Fruit fly (Drosophila melanogaster) whole organism, wandering third instar larva: ENCODE measurements around the gene Wdr37.

Experiments
- CG9705 ChIP-seq: fragments of 200-800 bp; sonication (Bioruptor generic); optimal IDR thresholded peaks from 2 replicates; lab custom pipeline; 2018; ENCODE audit warnings: missing biosample characterization, mild to moderate bottlenecking, missing genetic modification characterization
- CrebA ChIP-seq: fragments of 200-800 bp; sonication (Bioruptor generic); optimal IDR thresholded peaks from 2 replicates; lab custom pipeline; 2016; ENCODE audit warnings: missing biosample characterization, mild to moderate bottlenecking, missing genetic modification characterization, borderline replicate concordance
- Dfd ChIP-seq: fragments of >200 bp; optimal IDR thresholded peaks from 2 replicates; lab custom pipeline; 2017; ENCODE audit warnings: missing biosample characterization, missing genetic modification characterization
- Dif ChIP-seq: fragments of 200-275, 200-300 bp; sonication (Bioruptor generic); optimal IDR thresholded peaks from 2 replicates; lab custom pipeline; 2018; ENCODE audit warnings: missing biosample characterization, missing genetic modification characterization; ENCODE audit not compliant: partially characterized antibody
- Jra ChIP-seq: sonication (Bioruptor generic); optimal IDR thresholded peaks from 2 replicates; lab custom pipeline; 2016; ENCODE audit warnings: missing biosample characterization, missing genetic modification characterization
- OdsH ChIP-seq: fragments of 200-800 bp; sonication (Bioruptor generic); optimal IDR thresholded peaks from 2 replicates; lab custom pipeline; 2016; ENCODE audit warnings: missing biosample characterization, mild to moderate bottlenecking, missing genetic modification characterization
- brk ChIP-seq: fragments of 200-800 bp; sonication (Bioruptor generic); optimal IDR thresholded peaks from 2 replicates; lab custom pipeline; 2016; ENCODE audit warnings: missing biosample characterization, mild to moderate bottlenecking, missing genetic modification characterization
- pan ChIP-seq: fragments of >200 bp; optimal IDR thresholded peaks from 2 replicates; lab custom pipeline; 2017
- psq ChIP-seq: fragments of 200-800 bp; sonication (Bioruptor generic); optimal IDR thresholded peaks from 3 replicates; lab custom pipeline; 2017; ENCODE audit warnings: missing biosample characterization, mild to moderate bottlenecking, missing genetic modification characterization, moderate library complexity
- woc ChIP-seq: sonication (Bioruptor generic); optimal IDR thresholded peaks from 2 replicates; lab custom pipeline; 2016; ENCODE audit warnings: missing biosample characterization, mild to moderate bottlenecking, missing genetic modification characterization

DNA sequence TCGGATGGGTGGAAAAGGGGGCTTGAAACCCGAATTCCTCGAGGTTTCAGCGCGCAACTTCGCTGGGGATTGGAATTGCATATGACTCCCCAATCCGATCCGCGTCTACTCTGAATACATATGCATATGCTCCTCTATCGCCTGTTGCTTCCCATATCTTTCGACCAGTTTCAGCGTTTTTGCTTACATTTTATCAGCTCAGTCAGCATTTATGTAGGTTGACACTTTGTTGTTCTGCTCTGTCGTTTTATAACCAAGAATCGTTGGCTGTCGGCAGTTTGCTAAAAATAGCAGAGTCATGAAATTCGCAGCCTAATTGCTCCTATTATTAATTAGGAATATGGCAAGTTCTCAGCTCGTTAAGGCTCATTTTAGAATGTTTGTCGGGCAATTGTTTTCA is 6.8 kb downstream of the Wdr37 start:
- TF ChIP-seq OdsH (GFP tag; lab: Kevin White, UChicago) (no peak), CrebA (GFP tag; lab: Kevin White, UChicago) (no peak), Jra (GFP tag; lab: Kevin White, UChicago) (no peak), CG9705 (GFP tag; lab: Kevin White, UChicago) (no peak), brk (GFP tag; lab: Kevin White, UChicago) (no peak), Dif (GFP tag; lab: Kevin White, UChicago) (no peak), psq (GFP tag; lab: Kevin White, UChicago) (no peak), pan (no peak), Dfd (GFP tag; lab: Kevin White, UChicago) (no peak), woc (GFP tag; lab: Kevin White, UChicago) (no peak)
